Fruit fly (Drosophila melanogaster): Measurements from ENCODE around the gene CG42685.

DNA sequence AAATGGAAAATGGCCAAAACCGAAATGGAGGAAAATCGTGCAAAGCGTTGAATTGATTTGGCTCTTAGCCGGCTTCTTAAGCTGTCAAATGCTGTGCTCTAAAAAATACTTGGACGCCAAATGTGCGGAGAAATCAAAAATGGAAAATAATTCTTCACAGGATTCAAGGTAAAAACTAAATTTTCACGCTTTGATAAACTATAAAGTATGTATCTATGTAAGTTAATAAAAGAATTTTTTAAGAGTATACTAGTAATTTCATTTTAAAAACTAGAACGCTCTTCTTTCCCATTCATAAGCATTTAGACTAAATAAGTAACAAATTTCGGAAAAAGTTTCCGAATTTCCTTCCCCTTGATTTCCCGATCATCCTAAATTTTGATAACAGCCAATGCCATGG, 32.5 kb upstream of the CG42685 start, which contains the start of gene CSN1a:
- TF ChIP-seq jim (GFP tag; optimal IDR thresholded peaks at IDR 0.05) (no peak), Jra (GFP tag; optimal IDR thresholded peaks at IDR 0.05) (no peak), br (GFP tag; optimal IDR thresholded peaks at IDR 0.05) (no peak), N (GFP tag; optimal IDR thresholded peaks at IDR 0.05) (no peak), h (GFP tag; optimal IDR thresholded peaks at IDR 0.05) (no peak), Myc (optimal IDR thresholded peaks at IDR 0.05) (no peak), dl (GFP tag; optimal IDR thresholded peaks at IDR 0.05; ENCODE audit: insufficient read depth in 1 of 2, partially characterized antibody in 2 of 2) (no peak), ey (GFP tag; optimal IDR thresholded peaks at IDR 0.05) (no peak)
